Worm (Caenorhabditis elegans) whole organism, young adult: ENCODE data around the gene C33G3.4.

Experiments
- hmg-1.2 ChIP-seq: fragments of 200-800 bp; sonication (Bioruptor generic); IDR thresholded peaks from 2 replicates; pipeline ENCODE4 v1.3.6; 2022; ENCODE audit warnings: missing genetic modification reagents, missing genetic modification characterization, missing compliant biosample characterization
- snpc-4 ChIP-seq, 5 experiments: fragments of 150-350 bp in 1 of 5; sonication (generic microtip) in 4 of 5; optimal IDR thresholded peaks; 2 replicates each; lab custom pipeline; 2014 to 2018; ENCODE audit warnings: missing genetic modification characterization in 5 of 5, missing biosample characterization in 3 of 5, antibody characterized with exemption in 2 of 5, mild to moderate bottlenecking in 2 of 5, missing compliant biosample characterization in 2 of 5, missing genotype in 2 of 5, moderate library complexity in 2 of 5, missing genetic modification reagents in 1 of 5
- tbp1 ChIP-seq: fragments of 200-800 bp; sonication (Bioruptor generic); optimal IDR thresholded peaks from 2 replicates; lab custom pipeline; 2018; ENCODE audit warnings: mild to moderate bottlenecking, missing genetic modification characterization, missing compliant biosample characterization
- tlf-1 ChIP-seq: fragments of 200-800 bp; sonication (Bioruptor generic); optimal IDR thresholded peaks from 2 replicates; lab custom pipeline; 2018; ENCODE audit warnings: mild to moderate bottlenecking, missing genetic modification characterization, missing compliant biosample characterization
- zfh-2 ChIP-seq: fragments of 200-800 bp; sonication (Bioruptor generic); conservative IDR thresholded peaks from 2 replicates; pipeline ENCODE4 v1.3.6; 2022; ENCODE audit warnings: missing genetic modification reagents, missing genetic modification characterization, missing compliant biosample characterization

The C33G3.4 gene

ce11 chrX:14118762-14119161 lies 47.8 kb downstream of the C33G3.4 start:
- TF ChIP-seq tlf-1 (no peak), hmg-1.2 (peak; percentile 6; the same call in 1 of the 2 replicates), snpc-4 (GFP tag; optimal IDR thresholded peaks at IDR 0.05; lab: Kevin White, UChicago) (no peak), snpc-4 (tag; optimal IDR thresholded peaks at IDR 0.05; lab: Kevin White, UChicago) (peak in 1 of 4 experiments; percentile 65), zfh-2 (no peak)

- peak; percentile 12; the same call in 1 of the 2 replicates for TF ChIP-seq hmg-1.2
- no peak for TF ChIP-seq tbp1 (GFP tag; lab: Kevin White, UChicago)
- TF ChIP-seq, all 124 proteins: peak for 1
Measured at ce11 chrX:14125870-14126269, 54.9 kb downstream of the C33G3.4 start, which contains the start of gene F28H6.6. TSS of gene F28H6.6 (minus strand) at chrX:14125879.
